Fruit fly (Drosophila melanogaster) whole organism, pupa: ENCODE measurements around the gene ash1.

Experiments
- CG12605 ChIP-seq: fragments of 200-800 bp; sonication (Bioruptor generic); IDR thresholded peaks from 2 replicates; pipeline ENCODE4 v1.3.6; 2022; ENCODE audit warnings: missing biosample characterization, missing genetic modification characterization
- CG14655 ChIP-seq: fragments of 200-800 bp; sonication (Bioruptor generic); optimal IDR thresholded peaks from 3 replicates; lab custom pipeline; 2017; ENCODE audit warnings: mild to moderate bottlenecking, missing biosample characterization, missing genetic modification reagents, missing genetic modification characterization
- CG8301 ChIP-seq: fragments of 200-800 bp; sonication (Bioruptor generic); optimal IDR thresholded peaks from 2 replicates; lab custom pipeline; 2018; ENCODE audit warnings: missing biosample characterization, mild to moderate bottlenecking, missing genetic modification characterization
- EcR ChIP-seq: fragments of 200-800 bp; sonication (Bioruptor generic); optimal IDR thresholded peaks from 3 replicates; lab custom pipeline; 2019; ENCODE audit warnings: missing biosample characterization, missing genetic modification characterization, mild to moderate bottlenecking, moderate library complexity, missing genetic modification reagents
- Pif1B ChIP-seq: fragments of 200-800 bp; sonication (Bioruptor generic); optimal IDR thresholded peaks from 3 replicates; lab custom pipeline; 2016; ENCODE audit warnings: missing biosample characterization, missing genetic modification characterization

- TF ChIP-seq EcR (no peak), CG12605 (GFP tag; lab: Robert Waterston, UW) (no peak), CG14655 (no peak), CG8301 (tag; lab: Kevin White, UChicago) (no peak), Pif1B (GFP tag; lab: Kevin White, UChicago) (no peak)
Measured at dm6 chr3L:19630701-19631100, 32.1 kb upstream of the ash1 start.
